Worm (Caenorhabditis elegans): Measurements from ENCODE around the gene H10E21.5.

Gene H10E21.5

ce11 chrIII:19509-19908 is 4.3 kb downstream of the H10E21.5 start, which contains the start of gene H10E21.4:
Gene H10E21.4, minus strand, starts transcription at chrIII:19675.
- TF ChIP-seq lir-3 (tag; optimal IDR thresholded peaks at IDR 0.05), result no peak
- TF ChIP-seq Y5F2A.4 (GFP tag; optimal IDR thresholded peaks at IDR 0.05), result no peak
- TF ChIP-seq D1046.2 (GFP tag; IDR thresholded peaks at IDR 0.05), result no peak
- TF ChIP-seq php-3 (GFP tag; IDR thresholded peaks at IDR 0.05), result no peak
- TF ChIP-seq ceh-32 (tag; optimal IDR thresholded peaks at IDR 0.05; ENCODE audit: poor library complexity), result no peak
- no peak for TF ChIP-seq dmd-6 (GFP tag; IDR thresholded peaks at IDR 0.05)
- no peak for TF ChIP-seq F49E8.2 (tag; optimal IDR thresholded peaks at IDR 0.05; ENCODE audit: borderline replicate concordance)
- no peak for TF ChIP-seq aly-2 (tag; optimal IDR thresholded peaks at IDR 0.05)

ce11 chrIII:17558-17957 is 6.2 kb downstream of the H10E21.5 start:
- TF ChIP-seq set-16 (GFP tag; IDR thresholded peaks at IDR 0.05) (no peak), lin-29 (GFP tag; IDR thresholded peaks at IDR 0.05) (no peak), nhr-237 (tag; optimal IDR thresholded peaks at IDR 0.05) (no peak), unc-62 (GFP tag; optimal IDR thresholded peaks at IDR 0.05 in 1 of 2) (peak in 1 of 2 experiments; percentile 68), unc-62 (tag; optimal IDR thresholded peaks at IDR 0.05) (no peak), saeg-2 (GFP tag; IDR thresholded peaks at IDR 0.05) (no peak), lin-1 (GFP tag; IDR thresholded peaks at IDR 0.05) (0 out of 2 replicates have a peak, but pooled peaks have one; percentile 15), gei-8 (GFP tag; optimal IDR thresholded peaks at IDR 0.05) (no peak), lir-3 (tag; optimal IDR thresholded peaks at IDR 0.05) (no peak)

ce11 chrIII:16797-17196 is 7.0 kb downstream of the H10E21.5 start:
- TF ChIP-seq fkh-10 (GFP tag; optimal IDR thresholded peaks at IDR 0.05), result no peak
- TF ChIP-seq ceh-28 (tag; optimal IDR thresholded peaks at IDR 0.05), result peak; percentile 92
- no peak for TF ChIP-seq arid-1 (GFP tag; conservative IDR thresholded peaks at IDR 0.05)
- TF ChIP-seq lin-38 (GFP tag; IDR thresholded peaks at IDR 0.05), result no peak
- no peak for TF ChIP-seq fos-1 (tag; optimal IDR thresholded peaks at IDR 0.05)

ce11 chrIII:15224-15822 is 8.4 kb downstream of the H10E21.5 start, which contains the start of gene H10E21.1:
Gene H10E21.1, plus strand, starts transcription at chrIII:15772.
- TF ChIP-seq fkh-10 (GFP tag; optimal IDR thresholded peaks at IDR 0.05) (no peak), daf-12 (tag; optimal IDR thresholded peaks at IDR 0.05) (no peak), unc-62 (GFP tag; optimal IDR thresholded peaks at IDR 0.05 in 1 of 2) (peak in 1 of 2 experiments; percentile 47), unc-62 (tag; optimal IDR thresholded peaks at IDR 0.05) (no peak), zip-2 (tag; optimal IDR thresholded peaks at IDR 0.05) (peak; percentile 0), ztf-11 (tag; optimal IDR thresholded peaks at IDR 0.05) (no peak), ceh-28 (tag; optimal IDR thresholded peaks at IDR 0.05) (no peak), lsy-2 (tag; optimal IDR thresholded peaks at IDR 0.05) (peak in 1 of 2 experiments; percentile 15), mdl-1 (tag; optimal IDR thresholded peaks at IDR 0.05) (peak in 1 of 2 experiments; percentile 45), nhr-77 (tag; optimal IDR thresholded peaks at IDR 0.05) (peak; percentile 48), pha-4 (GFP tag; IDR thresholded peaks at IDR 0.05) (no peak), pha-4 (tag; optimal IDR thresholded peaks at IDR 0.05) (no peak), nhr-48 (tag; optimal IDR thresholded peaks at IDR 0.05) (no peak), saeg-2 (GFP tag; IDR thresholded peaks at IDR 0.05) (no peak), ceh-44 (GFP tag; IDR thresholded peaks at IDR 0.05) (no peak), nhr-6 (tag; optimal IDR thresholded peaks at IDR 0.05) (no peak), dmd-8 (GFP tag; IDR thresholded peaks at IDR 0.05) (no peak), rbr-2 (tag; optimal IDR thresholded peaks at IDR 0.05) (no peak), egl-43 (GFP tag; IDR thresholded peaks at IDR 0.05) (no peak), zfp-2 (tag; optimal IDR thresholded peaks at IDR 0.05) (no peak), hif-1 (tag; optimal IDR thresholded peaks at IDR 0.05) (no peak), fos-1 (tag; optimal IDR thresholded peaks at IDR 0.05) (no peak), mep-1 (tag; optimal IDR thresholded peaks at IDR 0.05) (peak; percentile 14), ceh-82 (tag; optimal IDR thresholded peaks at IDR 0.05) (no peak), ztf-7 (tag; optimal IDR thresholded peaks at IDR 0.05) (no peak), dve-1 (tag; optimal IDR thresholded peaks at IDR 0.05; ENCODE audit: insufficient read depth) (peak; percentile 75), daf-16 (GFP tag; optimal IDR thresholded peaks at IDR 0.05) (no peak), daf-16 (tag; optimal IDR thresholded peaks at IDR 0.05) (peak; percentile 79), mxl-3 (GFP tag; optimal IDR thresholded peaks at IDR 0.05) (peak; percentile 35), nhr-10 (tag; optimal IDR thresholded peaks at IDR 0.05) (no peak), arid-1 (GFP tag; conservative IDR thresholded peaks at IDR 0.05) (no peak), hlh-30 (tag; optimal IDR thresholded peaks at IDR 0.05; ENCODE audit: insufficient read depth) (peak; percentile 75)
